Fruit fly (Drosophila melanogaster) Kc167 (cell line): ENCODE data around the gene Bx.

ENCODE experiments used
- Myc ChIP-seq: fragments of >200 bp; optimal IDR thresholded peaks from 2 replicates; lab custom pipeline; 2017; ENCODE audit warnings: missing external identifiers
- Sin3A ChIP-seq: fragments of >200 bp; optimal IDR thresholded peaks from 2 replicates; lab custom pipeline; 2018; ENCODE audit warnings: missing external identifiers
- h ChIP-seq: fragments of >200 bp; optimal IDR thresholded peaks from 3 replicates; lab custom pipeline; 2018; ENCODE audit warnings: missing external identifiers
- psq ChIP-seq: fragments of >200 bp; optimal IDR thresholded peaks from 2 replicates; lab custom pipeline; 2017; ENCODE audit warnings: missing external identifiers
- ttk ChIP-seq: sonication (Bioruptor generic); optimal IDR thresholded peaks from 2 replicates; lab custom pipeline; 2017; ENCODE audit warnings: missing external identifiers

DNA sequence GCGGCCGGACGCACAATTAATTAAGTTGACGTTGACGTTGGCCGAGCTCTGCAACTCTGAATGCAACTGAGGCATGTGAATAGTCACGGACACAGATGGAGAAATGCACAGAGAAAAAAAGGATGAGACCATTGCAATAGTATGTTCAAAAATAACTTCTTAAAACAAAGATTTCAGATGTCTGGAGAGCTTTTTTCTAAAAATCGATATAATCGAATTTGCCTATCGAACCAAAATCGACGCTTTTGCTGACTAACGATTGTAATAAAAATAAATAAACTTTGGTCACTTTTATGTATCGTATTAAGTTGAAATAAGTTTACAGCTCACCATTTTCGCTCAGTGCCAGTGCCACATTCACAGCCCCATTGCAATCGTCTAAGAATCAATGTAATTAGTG, 43.4 kb downstream of the Bx start:
- TF ChIP-seq h (lab: Kevin White, UChicago), result no peak
- TF ChIP-seq ttk (lab: Kevin White, UChicago), result no peak
- TF ChIP-seq psq, result no peak
- no peak for TF ChIP-seq Myc
- TF ChIP-seq Sin3A, result no peak
